Fruit fly (Drosophila melanogaster) whole organism, pupa: Measurements from ENCODE around the gene CG6985.

ENCODE experiments used
- CG10348 ChIP-seq: fragments of 200-800 bp; sonication (Bioruptor generic); IDR thresholded peaks from 2 replicates; pipeline ENCODE4 v1.3.6; 2022; ENCODE audit warnings: missing biosample characterization, missing genetic modification characterization
- CG12605 ChIP-seq: fragments of 200-800 bp; sonication (Bioruptor generic); IDR thresholded peaks from 2 replicates; pipeline ENCODE4 v1.3.6; 2022; ENCODE audit warnings: missing biosample characterization, missing genetic modification characterization
- CG13204 ChIP-seq: fragments of 200-800 bp; sonication (Bioruptor generic); optimal IDR thresholded peaks from 2 replicates; lab custom pipeline; 2018; ENCODE audit warnings: missing biosample characterization, mild to moderate bottlenecking, missing genetic modification characterization, moderate library complexity
- CG14655 ChIP-seq: fragments of 200-800 bp; sonication (Bioruptor generic); optimal IDR thresholded peaks from 3 replicates; lab custom pipeline; 2017; ENCODE audit warnings: mild to moderate bottlenecking, missing biosample characterization, missing genetic modification reagents, missing genetic modification characterization
- CG15710 ChIP-seq: fragments of 200-800 bp; sonication (Bioruptor generic); optimal IDR thresholded peaks from 2 replicates; lab custom pipeline; 2018; ENCODE audit warnings: missing biosample characterization, mild to moderate bottlenecking, missing genetic modification characterization, moderate library complexity
- CG17806 ChIP-seq: fragments of 200-800 bp; sonication (Bioruptor generic); optimal IDR thresholded peaks from 2 replicates; lab custom pipeline; 2018; ENCODE audit warnings: missing biosample characterization, mild to moderate bottlenecking, missing genetic modification characterization, moderate library complexity
- CG32121 ChIP-seq: fragments of 200-800 bp; sonication (Bioruptor generic); IDR thresholded peaks from 2 replicates; pipeline ENCODE4 v1.3.6; 2022; ENCODE audit warnings: missing biosample characterization, missing genetic modification characterization
- CG34367 ChIP-seq: fragments of 200-800 bp; sonication (Bioruptor generic); optimal IDR thresholded peaks from 2 replicates; lab custom pipeline; 2018; ENCODE audit warnings: missing biosample characterization, mild to moderate bottlenecking, missing genetic modification characterization
- CG4496 ChIP-seq: fragments of 200-800 bp; sonication (Bioruptor generic); IDR thresholded peaks from 3 replicates; pipeline ENCODE4 v1.3.6; 2022; ENCODE audit warnings: missing biosample characterization, missing genetic modification characterization
- CG8159 ChIP-seq: fragments of 200-800 bp; sonication (Bioruptor generic); optimal IDR thresholded peaks from 3 replicates; lab custom pipeline; 2018; ENCODE audit warnings: missing biosample characterization, mild to moderate bottlenecking, missing genetic modification characterization, moderate library complexity
- CG8301 ChIP-seq: fragments of 200-800 bp; sonication (Bioruptor generic); optimal IDR thresholded peaks from 2 replicates; lab custom pipeline; 2018; ENCODE audit warnings: missing biosample characterization, mild to moderate bottlenecking, missing genetic modification characterization
- CG9948 ChIP-seq: fragments of 200-800 bp; sonication (Bioruptor generic); optimal IDR thresholded peaks from 2 replicates; lab custom pipeline; 2018; ENCODE audit warnings: missing biosample characterization, mild to moderate bottlenecking, missing genetic modification characterization, moderate library complexity
- D1 ChIP-seq: fragments of 200-800 bp; sonication (Bioruptor generic); optimal IDR thresholded peaks from 2 replicates; lab custom pipeline; 2018; ENCODE audit warnings: missing biosample characterization, mild to moderate bottlenecking, missing genetic modification characterization, moderate library complexity
- EcR ChIP-seq: fragments of 200-800 bp; sonication (Bioruptor generic); optimal IDR thresholded peaks from 3 replicates; lab custom pipeline; 2019; ENCODE audit warnings: missing biosample characterization, missing genetic modification characterization, mild to moderate bottlenecking, moderate library complexity, missing genetic modification reagents
- Ets98B ChIP-seq: fragments of 200-800 bp; sonication (Bioruptor generic); IDR thresholded peaks from 2 replicates; pipeline ENCODE4 v1.3.6; 2022; ENCODE audit warnings: missing biosample characterization, missing genetic modification characterization
- Pif1A ChIP-seq: fragments of 200-800 bp; sonication (Bioruptor generic); optimal IDR thresholded peaks from 3 replicates; lab custom pipeline; 2016; ENCODE audit warnings: missing biosample characterization, missing genetic modification characterization
- Pif1B ChIP-seq: fragments of 200-800 bp; sonication (Bioruptor generic); optimal IDR thresholded peaks from 3 replicates; lab custom pipeline; 2016; ENCODE audit warnings: missing biosample characterization, missing genetic modification characterization
- Snoo ChIP-seq: fragments of 200-800 bp; sonication (Bioruptor generic); optimal IDR thresholded peaks from 3 replicates; lab custom pipeline; 2017; ENCODE audit warnings: missing biosample characterization, mild to moderate bottlenecking, missing genetic modification characterization, inconsistent platforms
- fd96Ca ChIP-seq: fragments of 200-800 bp; sonication (Bioruptor generic); IDR thresholded peaks from 3 replicates; pipeline ENCODE4 v1.3.6; 2022; ENCODE audit warnings: missing biosample characterization, missing genetic modification characterization
- gl ChIP-seq: fragments of 200-800 bp; sonication (Bioruptor generic); optimal IDR thresholded peaks from 2 replicates; lab custom pipeline; 2018; ENCODE audit warnings: missing biosample characterization, mild to moderate bottlenecking, missing genetic modification characterization
- rn ChIP-seq: fragments of 200-800 bp; sonication (Bioruptor generic); IDR thresholded peaks from 2 replicates; pipeline ENCODE4 v1.3.6; 2022; ENCODE audit warnings: missing biosample characterization, missing genetic modification characterization

CG6985 gene

dm6 chr3R:22718401-22718800, 22.5 kb upstream of the CG6985 start:
- TF ChIP-seq Pif1A (GFP tag; lab: Kevin White, UChicago) = no peak
- TF ChIP-seq Ets98B (GFP tag; lab: Robert Waterston, UW) = no peak
- TF ChIP-seq CG8159 = no peak
- TF ChIP-seq gl (tag; lab: Kevin White, UChicago) = no peak
- TF ChIP-seq CG10348 (GFP tag; lab: Robert Waterston, UW) = no peak
- no peak for TF ChIP-seq CG17806 (tag; lab: Kevin White, UChicago)

- TF ChIP-seq CG8159 = no peak
- no peak for TF ChIP-seq CG13204 (GFP tag; lab: Kevin White, UChicago)
- no peak for TF ChIP-seq CG12605
- no peak for TF ChIP-seq Snoo (tag; lab: Kevin White, UChicago)
- TF ChIP-seq gl (tag; lab: Kevin White, UChicago) = no peak
- no peak for TF ChIP-seq CG10348 (GFP tag; lab: Robert Waterston, UW)
- no peak for TF ChIP-seq CG34367
- no peak for TF ChIP-seq Pif1A (GFP tag; lab: Kevin White, UChicago)
- no peak for TF ChIP-seq CG8301 (tag; lab: Kevin White, UChicago)
- TF ChIP-seq fd96Ca (GFP tag; lab: Robert Waterston, UW) = no peak
- no peak for TF ChIP-seq CG32121 (GFP tag; lab: Robert Waterston, UW)
Observed at dm6 chr3R:22718937-22719606, 21.9 kb upstream of the CG6985 start.

DNA sequence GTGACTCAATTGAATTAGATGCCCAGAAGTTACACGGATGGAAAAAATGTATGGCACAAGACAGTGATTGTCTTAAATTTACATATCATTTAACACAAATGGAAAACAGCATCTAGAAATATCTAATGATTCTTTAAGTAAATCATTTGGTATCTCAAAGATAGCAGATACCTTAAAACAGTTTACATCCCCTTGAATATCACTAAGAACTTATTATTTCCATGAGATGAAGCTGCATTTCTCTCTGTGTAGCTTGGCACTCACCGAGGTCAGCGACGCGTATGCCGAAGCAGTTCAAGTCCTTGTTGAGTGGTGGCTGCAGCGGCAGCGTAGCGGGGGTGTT, 21.4 kb upstream of the CG6985 start:
- TF ChIP-seq CG34367 = no peak
- TF ChIP-seq, all 21 proteins: peak for 0

DNA sequence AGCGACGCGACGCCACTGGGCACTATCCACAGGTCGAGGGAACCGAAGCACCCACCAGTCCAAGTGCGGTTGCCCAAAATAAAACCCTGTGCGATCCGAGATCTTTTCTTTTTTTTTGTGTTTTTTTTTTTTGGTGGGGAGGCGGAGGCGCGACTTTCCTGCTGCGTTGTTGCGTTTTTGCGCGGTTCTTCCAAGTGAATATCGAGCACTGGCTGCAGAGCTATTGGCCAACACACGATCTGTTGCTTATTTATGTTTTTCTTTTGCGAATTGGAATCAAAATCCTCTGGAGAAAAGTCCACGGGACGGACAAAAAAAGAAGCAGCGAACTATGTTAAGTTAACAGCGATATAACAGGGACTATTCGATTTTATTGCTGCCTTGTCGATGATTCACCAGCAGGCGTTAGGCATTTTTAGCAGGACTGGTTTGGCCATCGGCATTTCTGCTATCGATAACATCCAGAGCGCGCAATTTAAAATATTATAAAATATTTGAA, 20.1 kb upstream of the CG6985 start, which contains the start of gene wge:
TSS of gene wge (minus strand) at position 343 of the 499 bp plus-strand sequence.
- TF ChIP-seq CG8301 (tag; lab: Kevin White, UChicago) (peak; percentile 72), Snoo (tag; lab: Kevin White, UChicago) (peak; percentile 59), CG8159 (peak; percentile 80), EcR (GFP tag; lab: Kevin White, UChicago) (peak; percentile 5), Ets98B (GFP tag; lab: Robert Waterston, UW) (peak; percentile 66), rn (GFP tag; lab: Robert Waterston, UW) (peak; percentile 48; the same call in 1 of the 2 replicates), CG14655 (GFP tag; lab: Kevin White, UChicago) (peak; percentile 86), D1 (tag; lab: Kevin White, UChicago) (no peak), Pif1A (GFP tag; lab: Kevin White, UChicago) (peak; percentile 83), gl (tag; lab: Kevin White, UChicago) (peak; percentile 84), fd96Ca (GFP tag; lab: Robert Waterston, UW) (peak; percentile 57; the same call in 2 of the 3 replicates), CG13204 (GFP tag; lab: Kevin White, UChicago) (peak; percentile 86), CG12605 (peak; percentile 76; the same call in 1 of the 2 replicates), CG15710 (peak; percentile 81), CG9948 (tag; lab: Kevin White, UChicago) (peak; percentile 62), CG32121 (GFP tag; lab: Robert Waterston, UW) (peak; percentile 61), Pif1B (GFP tag; lab: Kevin White, UChicago) (peak; percentile 66), CG4496 (GFP tag; lab: Robert Waterston, UW) (peak; percentile 80; the same call in 2 of the 3 replicates), CG34367 (peak; percentile 68), CG10348 (GFP tag; lab: Robert Waterston, UW) (no peak), CG17806 (tag; lab: Kevin White, UChicago) (peak; percentile 62)

- peak; percentile 72 for TF ChIP-seq CG17806 (tag; lab: Kevin White, UChicago)
- peak; percentile 86 for TF ChIP-seq EcR (GFP tag; lab: Kevin White, UChicago)
- TF ChIP-seq Pif1B (GFP tag; lab: Kevin White, UChicago) = peak; percentile 38
- TF ChIP-seq fd96Ca (GFP tag; lab: Robert Waterston, UW) = no peak
- peak; percentile 67 for TF ChIP-seq CG15710
- TF ChIP-seq rn (GFP tag; lab: Robert Waterston, UW) = no peak
- peak; percentile 71 for TF ChIP-seq Ets98B (GFP tag; lab: Robert Waterston, UW)
- peak; percentile 72 for TF ChIP-seq CG8301 (tag; lab: Kevin White, UChicago)
- TF ChIP-seq CG10348 (GFP tag; lab: Robert Waterston, UW) = no peak
- TF ChIP-seq CG12605 = peak; percentile 86
- TF ChIP-seq Pif1A (GFP tag; lab: Kevin White, UChicago) = peak; percentile 2
- peak; percentile 48; the same call in 2 of the 3 replicates for TF ChIP-seq CG4496 (GFP tag; lab: Robert Waterston, UW)
- TF ChIP-seq CG8159 = peak; percentile 77
- peak; percentile 12 for TF ChIP-seq gl (tag; lab: Kevin White, UChicago)
- TF ChIP-seq CG14655 (GFP tag; lab: Kevin White, UChicago) = peak; percentile 66
- peak; percentile 45 for TF ChIP-seq Snoo (tag; lab: Kevin White, UChicago)
- no peak for TF ChIP-seq D1 (tag; lab: Kevin White, UChicago)
- peak; percentile 51 for TF ChIP-seq CG34367
- peak; percentile 72; the same call in 1 of the 2 replicates for TF ChIP-seq CG32121 (GFP tag; lab: Robert Waterston, UW)
- TF ChIP-seq CG9948 (tag; lab: Kevin White, UChicago) = peak; percentile 73
- no peak for TF ChIP-seq CG13204 (GFP tag; lab: Kevin White, UChicago)
Observed at dm6 chr3R:22724149-22724973, 16.6 kb upstream of the CG6985 start, which contains the start of gene Irp-1A. Gene Irp-1A, minus strand, starts transcription at chr3R:22724587.
